Fruit fly (Drosophila melanogaster) whole organism, wandering third instar larva: Measurements from ENCODE around the gene Lztr1.

Experiments
- Jra ChIP-seq: sonication (Bioruptor generic); optimal IDR thresholded peaks from 2 replicates; lab custom pipeline; 2016; ENCODE audit warnings: missing biosample characterization, missing genetic modification characterization
- OdsH ChIP-seq: fragments of 200-800 bp; sonication (Bioruptor generic); optimal IDR thresholded peaks from 2 replicates; lab custom pipeline; 2016; ENCODE audit warnings: missing biosample characterization, mild to moderate bottlenecking, missing genetic modification characterization
- sage ChIP-seq: fragments of 200-800 bp; sonication (Bioruptor generic); optimal IDR thresholded peaks from 2 replicates; lab custom pipeline; 2016; ENCODE audit warnings: missing biosample characterization, mild to moderate bottlenecking, missing genetic modification characterization

- no peak for TF ChIP-seq Jra
- TF ChIP-seq sage (GFP tag; lab: Kevin White, UChicago), result no peak
- no peak for TF ChIP-seq OdsH
These were observed 39.4 kb upstream of the Lztr1 start for dm6 chrX:966818-967217.
